Fruit fly (Drosophila melanogaster) whole organism, wandering third instar larva: ENCODE results near the gene mRpS26.

Experiments
- Abd-B ChIP-seq: fragments of >200 bp; optimal IDR thresholded peaks from 2 replicates; lab custom pipeline; 2017; ENCODE audit warnings: missing biosample characterization, missing genetic modification characterization
- CG32264 ChIP-seq: fragments of 200-800 bp; sonication (Bioruptor generic); optimal IDR thresholded peaks from 2 replicates; lab custom pipeline; 2016; ENCODE audit warnings: missing biosample characterization, missing genetic modification characterization
- CG9705 ChIP-seq: fragments of 200-800 bp; sonication (Bioruptor generic); optimal IDR thresholded peaks from 2 replicates; lab custom pipeline; 2018; ENCODE audit warnings: missing biosample characterization, mild to moderate bottlenecking, missing genetic modification characterization
- CrebA ChIP-seq: fragments of 200-800 bp; sonication (Bioruptor generic); optimal IDR thresholded peaks from 2 replicates; lab custom pipeline; 2016; ENCODE audit warnings: missing biosample characterization, mild to moderate bottlenecking, missing genetic modification characterization, borderline replicate concordance
- Dfd ChIP-seq: fragments of >200 bp; optimal IDR thresholded peaks from 2 replicates; lab custom pipeline; 2017; ENCODE audit warnings: missing biosample characterization, missing genetic modification characterization
- Dif ChIP-seq: fragments of 200-275, 200-300 bp; sonication (Bioruptor generic); optimal IDR thresholded peaks from 2 replicates; lab custom pipeline; 2018; ENCODE audit warnings: missing biosample characterization, missing genetic modification characterization; ENCODE audit not compliant: partially characterized antibody
- GATAd ChIP-seq: sonication (Bioruptor generic); optimal IDR thresholded peaks from 2 replicates; lab custom pipeline; 2016; ENCODE audit warnings: missing biosample characterization, missing genetic modification characterization
- HLH106 ChIP-seq: fragments of 200-800 bp; optimal IDR thresholded peaks from 3 replicates; lab custom pipeline; 2019; ENCODE audit warnings: missing biosample characterization, mild to moderate bottlenecking, missing genetic modification characterization, moderate library complexity
- Hnf4 ChIP-seq: fragments of 200-800 bp; sonication (Bioruptor generic); optimal IDR thresholded peaks from 2 replicates; lab custom pipeline; 2016; ENCODE audit warnings: missing biosample characterization, mild to moderate bottlenecking, missing genetic modification characterization
- Hr78 ChIP-seq: fragments of >200 bp; optimal IDR thresholded peaks from 2 replicates; lab custom pipeline; 2017; ENCODE audit warnings: missing biosample characterization, missing genetic modification characterization
- Hr83 ChIP-seq: fragments of 200-300 bp; sonication (Bioruptor generic); optimal IDR thresholded peaks from 2 replicates; lab custom pipeline; 2016; ENCODE audit warnings: missing biosample characterization, mild to moderate bottlenecking, missing genetic modification characterization, moderate library complexity; ENCODE audit not compliant: poor library complexity, severe bottlenecking
- Jra ChIP-seq: sonication (Bioruptor generic); optimal IDR thresholded peaks from 2 replicates; lab custom pipeline; 2016; ENCODE audit warnings: missing biosample characterization, missing genetic modification characterization
- Mio ChIP-seq: sonication (Bioruptor generic); optimal IDR thresholded peaks from 2 replicates; lab custom pipeline; 2016; ENCODE audit warnings: missing biosample characterization, missing genetic modification characterization
- Myc ChIP-seq: fragments of >200 bp; optimal IDR thresholded peaks from 2 replicates; lab custom pipeline; 2017
- N ChIP-seq: fragments of >200 bp; optimal IDR thresholded peaks from 2 replicates; lab custom pipeline; 2018; ENCODE audit warnings: missing biosample characterization, missing external identifiers, missing genetic modification characterization
- OdsH ChIP-seq: fragments of 200-800 bp; sonication (Bioruptor generic); optimal IDR thresholded peaks from 2 replicates; lab custom pipeline; 2016; ENCODE audit warnings: missing biosample characterization, mild to moderate bottlenecking, missing genetic modification characterization
- Rel ChIP-seq, 2 experiments: fragments of 200-800 bp; sonication (Bioruptor generic) in 1 of 2; optimal IDR thresholded peaks; 2 replicates in 1 of 2; 3 replicates in 1 of 2; lab custom pipeline; 2016 to 2019; ENCODE audit warnings: mild to moderate bottlenecking in 2 of 2, missing biosample characterization in 2 of 2, missing genetic modification characterization in 2 of 2, moderate library complexity in 1 of 2
- Sp1 ChIP-seq: fragments of 200-800 bp; sonication (Bioruptor generic); optimal IDR thresholded peaks from 3 replicates; lab custom pipeline; 2019; ENCODE audit warnings: missing biosample characterization, mild to moderate bottlenecking, missing genetic modification characterization, moderate library complexity
- Vsx2 ChIP-seq: fragments of 200-300, 225-300 bp; sonication (Bioruptor generic); optimal IDR thresholded peaks from 2 replicates; lab custom pipeline; 2018; ENCODE audit warnings: missing biosample characterization, missing genetic modification characterization; ENCODE audit not compliant: partially characterized antibody
- br ChIP-seq: fragments of 200-800 bp; sonication (Bioruptor generic); optimal IDR thresholded peaks from 2 replicates; lab custom pipeline; 2016; ENCODE audit warnings: missing biosample characterization, missing genetic modification characterization
- brk ChIP-seq: fragments of 200-800 bp; sonication (Bioruptor generic); optimal IDR thresholded peaks from 2 replicates; lab custom pipeline; 2016; ENCODE audit warnings: missing biosample characterization, mild to moderate bottlenecking, missing genetic modification characterization
- dl ChIP-seq, 2 experiments: fragments of 175-275, 200-275 bp in 1 of 2; fragments of 200-275 bp in 1 of 2; sonication (Bioruptor generic); optimal IDR thresholded peaks; lab custom pipeline; 2018; ENCODE audit warnings: mild to moderate bottlenecking in 2 of 2, missing biosample characterization in 2 of 2, missing genetic modification characterization in 2 of 2, moderate library complexity in 2 of 2; ENCODE audit not compliant: partially characterized antibody in 2 of 2, insufficient read depth in 1 of 2
- dmrt93B ChIP-seq: fragments of 200-800 bp; sonication (Bioruptor generic); optimal IDR thresholded peaks from 2 replicates; lab custom pipeline; 2018; ENCODE audit warnings: missing biosample characterization, mild to moderate bottlenecking, missing genetic modification characterization
- dsf ChIP-seq: sonication (Bioruptor generic); optimal IDR thresholded peaks from 2 replicates; lab custom pipeline; 2016; ENCODE audit warnings: missing biosample characterization, missing genetic modification characterization, borderline replicate concordance
- ey ChIP-seq: fragments of 200-800 bp; sonication (Bioruptor generic); optimal IDR thresholded peaks from 2 replicates; lab custom pipeline; 2016; ENCODE audit warnings: missing biosample characterization, missing genetic modification characterization
- foxo ChIP-seq, 2 experiments: fragments of 200-800 bp; sonication (Bioruptor generic); optimal IDR thresholded peaks; 2 replicates in 1 of 2; 3 replicates in 1 of 2; lab custom pipeline; 2016 to 2017; ENCODE audit warnings: missing biosample characterization in 2 of 2, missing genetic modification characterization in 2 of 2
- fru ChIP-seq: fragments of 200-800 bp; sonication (Bioruptor generic); optimal IDR thresholded peaks from 3 replicates; lab custom pipeline; 2016; ENCODE audit warnings: missing biosample characterization, mild to moderate bottlenecking, missing genetic modification characterization
- h ChIP-seq: fragments of 200-800 bp; sonication (Bioruptor generic); optimal IDR thresholded peaks from 3 replicates; lab custom pipeline; 2016; ENCODE audit warnings: missing biosample characterization, mild to moderate bottlenecking, missing genetic modification characterization
- jim ChIP-seq: fragments of 175-275, 200-325 bp; sonication (Bioruptor generic); optimal IDR thresholded peaks from 2 replicates; lab custom pipeline; 2016; ENCODE audit warnings: missing biosample characterization, mild to moderate bottlenecking, missing genetic modification characterization
- lola ChIP-seq: fragments of >200 bp; optimal IDR thresholded peaks from 2 replicates; lab custom pipeline; 2017; ENCODE audit warnings: missing biosample characterization, missing genetic modification characterization
- pan ChIP-seq: fragments of >200 bp; optimal IDR thresholded peaks from 2 replicates; lab custom pipeline; 2017
- psq ChIP-seq: fragments of 200-800 bp; sonication (Bioruptor generic); optimal IDR thresholded peaks from 3 replicates; lab custom pipeline; 2017; ENCODE audit warnings: missing biosample characterization, mild to moderate bottlenecking, missing genetic modification characterization, moderate library complexity
- rgr ChIP-seq: fragments of 200-800 bp; sonication (Bioruptor generic); optimal IDR thresholded peaks from 3 replicates; lab custom pipeline; 2016; ENCODE audit warnings: missing biosample characterization, mild to moderate bottlenecking, missing genetic modification characterization
- sage ChIP-seq: fragments of 200-800 bp; sonication (Bioruptor generic); optimal IDR thresholded peaks from 2 replicates; lab custom pipeline; 2016; ENCODE audit warnings: missing biosample characterization, mild to moderate bottlenecking, missing genetic modification characterization
- sv ChIP-seq: fragments of 200-800 bp; sonication (Bioruptor generic); optimal IDR thresholded peaks from 3 replicates; lab custom pipeline; 2016; ENCODE audit warnings: missing biosample characterization, missing genetic modification characterization
- tai ChIP-seq: sonication (Bioruptor generic); optimal IDR thresholded peaks from 2 replicates; lab custom pipeline; 2016; ENCODE audit warnings: missing biosample characterization, missing genetic modification characterization
- usp ChIP-seq: fragments of >200 bp; optimal IDR thresholded peaks from 2 replicates; lab custom pipeline; 2017; ENCODE audit warnings: missing biosample characterization, missing genetic modification characterization
- woc ChIP-seq: sonication (Bioruptor generic); optimal IDR thresholded peaks from 2 replicates; lab custom pipeline; 2016; ENCODE audit warnings: missing biosample characterization, mild to moderate bottlenecking, missing genetic modification characterization

The mRpS26 gene

dm6 chr3L:18102161-18102565 is 4.2 kb upstream of the mRpS26 start:
- TF ChIP-seq rgr (GFP tag; lab: Kevin White, UChicago) = no peak
- no peak for TF ChIP-seq pan (lab: Kevin White, UChicago)
- no peak for TF ChIP-seq tai (GFP tag; lab: Kevin White, UChicago)
- TF ChIP-seq dsf (GFP tag; lab: Kevin White, UChicago) = no peak
- no peak for TF ChIP-seq brk (GFP tag; lab: Kevin White, UChicago)
- TF ChIP-seq woc (GFP tag; lab: Kevin White, UChicago) = no peak
- no peak for TF ChIP-seq Hnf4 (GFP tag; lab: Kevin White, UChicago)
- TF ChIP-seq sv (GFP tag; lab: Kevin White, UChicago) = no peak
- TF ChIP-seq jim (GFP tag; lab: Kevin White, UChicago) = no peak
- TF ChIP-seq CG9705 (GFP tag; lab: Kevin White, UChicago) = no peak
- TF ChIP-seq GATAd (GFP tag; lab: Kevin White, UChicago) = no peak
- no peak for TF ChIP-seq foxo (GFP tag; optimal IDR thresholded peaks at IDR 0.05; lab: Kevin White, UChicago)
- TF ChIP-seq Sp1 (GFP tag; lab: Kevin White, UChicago) = no peak
- TF ChIP-seq psq (GFP tag; lab: Kevin White, UChicago) = no peak
- TF ChIP-seq dl (GFP tag; optimal IDR thresholded peaks at IDR 0.05; lab: Kevin White, UChicago; ENCODE audit: insufficient read depth in 1 of 2, partially characterized antibody in 2 of 2) = no peak

- no peak for TF ChIP-seq dmrt93B (GFP tag; lab: Kevin White, UChicago)
- no peak for TF ChIP-seq Abd-B (GFP tag; lab: Kevin White, UChicago)
- peak; percentile 55 for TF ChIP-seq Dif
- TF ChIP-seq N (GFP tag; lab: Kevin White, UChicago) = peak; percentile 23
- TF ChIP-seq Hr78 (GFP tag; lab: Kevin White, UChicago) = no peak
- TF ChIP-seq ey = no peak
- peak; percentile 97 for TF ChIP-seq fru (GFP tag; lab: Kevin White, UChicago)
- TF ChIP-seq, all 38 proteins: peak for 3
These were observed 897 bp upstream of the mRpS26 start for dm6 chr3L:18105343-18106020.

dm6 chr3L:18109459-18109863 is 3.1 kb downstream of the mRpS26 start, which contains the start of the genes Polr3D and mus304:
Gene Polr3D, minus strand, starts transcription at chr3L:18109574.
Gene mus304, plus strand, starts transcription at chr3L:18109814.
- TF ChIP-seq psq (GFP tag; lab: Kevin White, UChicago) = peak; percentile 19
- TF ChIP-seq Jra = no peak
- peak; percentile 65 for TF ChIP-seq CG9705 (GFP tag; lab: Kevin White, UChicago)
- TF ChIP-seq woc (GFP tag; lab: Kevin White, UChicago) = no peak
- TF ChIP-seq Hr78 (GFP tag; lab: Kevin White, UChicago) = no peak
- no peak for TF ChIP-seq Vsx2
- no peak for TF ChIP-seq Rel (GFP tag; optimal IDR thresholded peaks at IDR 0.05; lab: Kevin White, UChicago)
- peak; percentile 1 for TF ChIP-seq Rel (tag; optimal IDR thresholded peaks at IDR 0.05; lab: Kevin White, UChicago)
- TF ChIP-seq dsf (GFP tag; lab: Kevin White, UChicago) = peak; percentile 13
- peak; percentile 40 for TF ChIP-seq h (GFP tag; lab: Kevin White, UChicago)
- TF ChIP-seq HLH106 (tag; lab: Kevin White, UChicago) = peak; percentile 61
- TF ChIP-seq dl (GFP tag; optimal IDR thresholded peaks at IDR 0.05; lab: Kevin White, UChicago; ENCODE audit: insufficient read depth in 1 of 2, partially characterized antibody in 2 of 2) = no peak
- TF ChIP-seq Dif = no peak
- no peak for TF ChIP-seq brk (GFP tag; lab: Kevin White, UChicago)
- peak; percentile 18 for TF ChIP-seq fru (GFP tag; lab: Kevin White, UChicago)
- TF ChIP-seq jim (GFP tag; lab: Kevin White, UChicago) = no peak
- TF ChIP-seq usp = no peak
- TF ChIP-seq sage (GFP tag; lab: Kevin White, UChicago) = no peak
- peak in 1 of 2 experiments; percentile 51 for TF ChIP-seq foxo (GFP tag; optimal IDR thresholded peaks at IDR 0.05; lab: Kevin White, UChicago)
- peak; percentile 47 for TF ChIP-seq ey
- TF ChIP-seq rgr (GFP tag; lab: Kevin White, UChicago) = peak; percentile 23
- no peak for TF ChIP-seq tai (GFP tag; lab: Kevin White, UChicago)
- no peak for TF ChIP-seq Hr83 (GFP tag; lab: Kevin White, UChicago)
- no peak for TF ChIP-seq Dfd (GFP tag; lab: Kevin White, UChicago)
- TF ChIP-seq dmrt93B (GFP tag; lab: Kevin White, UChicago) = no peak
- peak; percentile 24 for TF ChIP-seq OdsH (GFP tag; lab: Kevin White, UChicago)
- no peak for TF ChIP-seq CrebA
- TF ChIP-seq GATAd (GFP tag; lab: Kevin White, UChicago) = no peak
- TF ChIP-seq sv (GFP tag; lab: Kevin White, UChicago) = no peak
- no peak for TF ChIP-seq Myc
- no peak for TF ChIP-seq Mio (GFP tag; lab: Kevin White, UChicago)
- peak; percentile 20 for TF ChIP-seq Hnf4 (GFP tag; lab: Kevin White, UChicago)
- no peak for TF ChIP-seq Abd-B (GFP tag; lab: Kevin White, UChicago)
- TF ChIP-seq lola (GFP tag; lab: Kevin White, UChicago) = no peak
- TF ChIP-seq N (GFP tag; lab: Kevin White, UChicago) = no peak
- peak; percentile 28 for TF ChIP-seq Sp1 (GFP tag; lab: Kevin White, UChicago)
- no peak for TF ChIP-seq CG32264
- no peak for TF ChIP-seq br (GFP tag; lab: Kevin White, UChicago)
- no peak for TF ChIP-seq pan (lab: Kevin White, UChicago)
